Fruit fly (Drosophila melanogaster): ENCODE measurements around the gene Cyt-c-d.
A peak's percentile ranks its signal among the peaks of the same experiment; 100 is the strongest.

Gene Cyt-c-d

DNA sequence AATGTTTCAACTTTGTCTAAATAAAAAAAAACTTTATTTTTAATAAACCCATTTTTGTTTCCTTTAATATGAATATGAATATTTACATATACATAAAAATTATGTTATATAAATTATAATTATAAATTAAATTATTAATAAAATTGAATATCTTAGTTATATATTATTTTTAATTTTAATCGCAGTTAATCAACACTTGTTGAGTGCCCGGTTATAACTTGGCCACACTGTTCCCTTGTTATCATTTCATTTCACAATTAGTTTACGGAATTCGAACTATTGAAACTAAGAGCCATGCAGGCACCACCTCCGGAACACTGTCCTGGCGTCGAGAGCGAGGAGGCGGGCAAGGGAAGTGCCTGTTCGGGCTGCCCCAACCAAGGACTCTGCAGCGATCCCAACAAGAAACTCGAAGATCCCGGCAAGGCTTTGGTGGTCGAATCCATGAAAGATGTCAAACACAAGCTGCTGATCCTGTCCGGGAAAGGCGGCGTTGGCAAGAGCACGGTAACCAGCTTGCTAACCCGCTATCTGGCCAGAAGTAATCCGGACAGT lies 16.7 kb downstream of the Cyt-c-d start, which contains the start of gene Nubp1:
Gene Nubp1, plus strand, starts transcription at position 213 of the 555 bp plus-strand sequence.
- TF ChIP-seq Mnt (GFP tag; optimal IDR thresholded peaks at IDR 0.05): no peak
- no peak for TF ChIP-seq tj (GFP tag; optimal IDR thresholded peaks at IDR 0.05)
- no peak for TF ChIP-seq ovo (GFP tag; optimal IDR thresholded peaks at IDR 0.05)

DNA sequence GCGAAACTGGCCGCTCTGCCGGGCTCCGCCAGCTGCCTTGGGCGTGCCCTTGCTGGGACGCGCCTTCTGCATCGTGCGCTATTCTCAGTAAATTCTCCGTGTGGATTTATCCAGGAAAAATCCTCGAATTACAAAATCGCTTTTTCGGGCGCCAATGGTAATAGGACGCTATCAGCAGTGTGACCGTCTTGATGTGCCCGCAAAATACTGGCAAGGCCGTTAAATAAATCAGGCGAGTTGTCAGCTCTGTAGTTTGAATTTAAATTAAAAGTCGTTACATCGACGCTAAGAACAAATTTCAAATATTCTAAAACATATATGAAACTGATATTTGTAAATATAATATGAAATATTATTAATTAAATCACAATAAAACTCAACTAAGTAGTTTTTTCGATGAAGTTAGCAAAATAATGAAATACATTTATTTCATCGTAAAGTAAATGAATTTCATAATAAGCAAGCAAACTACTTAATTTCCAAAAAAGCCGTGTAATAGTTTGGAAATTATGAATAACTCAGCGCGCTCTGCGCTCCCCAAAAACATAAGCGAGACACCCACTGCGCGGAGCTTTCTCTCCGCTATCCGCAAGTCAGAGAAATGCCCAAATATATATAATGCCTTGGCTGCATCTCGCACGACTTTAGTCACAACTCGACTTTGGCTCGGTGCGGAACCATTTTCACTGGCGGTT lies 22.7 kb downstream of the Cyt-c-d start, which contains the start of the genes glu and ChLD3:
Gene glu, minus strand, starts transcription at position 183 of the 695 bp plus-strand sequence.
Gene ChLD3, plus strand, starts transcription at position 645 of the 695 bp plus-strand sequence.
- no peak for TF ChIP-seq bab1 (GFP tag; optimal IDR thresholded peaks at IDR 0.05)
- no peak for TF ChIP-seq CG33017 (tag; optimal IDR thresholded peaks at IDR 0.05)
- TF ChIP-seq pad (GFP tag; optimal IDR thresholded peaks at IDR 0.05): no peak
- TF ChIP-seq toe (GFP tag; optimal IDR thresholded peaks at IDR 0.05): no peak
- no peak for TF ChIP-seq Clk (GFP tag; optimal IDR thresholded peaks at IDR 0.05)
- no peak for TF ChIP-seq CG5204 (GFP tag; optimal IDR thresholded peaks at IDR 0.05)
- no peak for TF ChIP-seq ovo (GFP tag; optimal IDR thresholded peaks at IDR 0.05)
- no peak for TF ChIP-seq Mnt (GFP tag; optimal IDR thresholded peaks at IDR 0.05)
- TF ChIP-seq tj (GFP tag; optimal IDR thresholded peaks at IDR 0.05): no peak
- no peak for TF ChIP-seq CG12768 (GFP tag; optimal IDR thresholded peaks at IDR 0.05)
- TF ChIP-seq Crg-1 (GFP tag; optimal IDR thresholded peaks at IDR 0.05): no peak

DNA sequence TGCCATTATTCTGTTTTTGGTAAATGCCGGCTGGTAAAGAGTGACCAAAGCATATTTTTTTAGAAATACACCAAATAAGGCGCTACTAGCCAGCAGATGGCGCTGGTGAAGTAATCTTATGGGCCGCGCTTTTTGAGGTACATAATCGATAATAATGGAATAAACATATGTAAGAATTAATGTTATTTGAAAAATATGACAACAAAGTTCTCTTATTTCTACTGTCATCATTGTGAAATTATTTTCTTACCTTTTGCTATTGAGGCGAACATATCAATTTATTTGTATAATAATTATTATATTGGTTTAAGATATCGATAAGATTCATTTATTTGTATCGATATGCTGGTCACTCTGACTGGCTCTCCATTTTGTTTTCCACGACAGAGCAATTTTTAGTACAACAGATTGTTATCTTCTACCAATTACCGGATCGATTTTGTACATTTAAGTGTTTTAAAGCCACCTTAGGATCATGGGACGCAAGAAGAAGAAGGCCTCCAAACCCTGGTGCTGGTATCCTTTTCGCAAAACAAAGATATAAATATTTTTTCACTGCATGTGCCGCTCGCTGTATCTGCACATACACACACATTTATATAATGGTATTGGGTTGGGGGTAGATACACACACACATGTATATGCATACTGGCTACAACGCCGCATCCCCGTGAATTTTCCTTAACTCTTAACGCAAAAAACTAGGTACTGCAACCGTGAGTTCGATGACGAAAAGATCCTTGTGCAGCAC lies 27.5 kb downstream of the Cyt-c-d start, which contains the start of the genes LSm7 and BuGZ:
Gene LSm7, minus strand, starts transcription at position 46 of the 751 bp plus-strand sequence.
Gene BuGZ, plus strand, starts transcription at position 351 of the 751 bp plus-strand sequence.
- TF ChIP-seq Hr96 (GFP tag; optimal IDR thresholded peaks at IDR 0.05) (peak; percentile 1), cnc (optimal IDR thresholded peaks at IDR 0.05) (no peak), CG7045 (GFP tag; optimal IDR thresholded peaks at IDR 0.05) (no peak), pad (GFP tag; optimal IDR thresholded peaks at IDR 0.05) (peak; percentile 26), Mnt (GFP tag; optimal IDR thresholded peaks at IDR 0.05) (peak; percentile 75), CG11617 (GFP tag; optimal IDR thresholded peaks at IDR 0.05) (peak; percentile 33), tj (GFP tag; optimal IDR thresholded peaks at IDR 0.05) (peak; percentile 4), bab1 (GFP tag; optimal IDR thresholded peaks at IDR 0.05) (peak; percentile 57)

DNA sequence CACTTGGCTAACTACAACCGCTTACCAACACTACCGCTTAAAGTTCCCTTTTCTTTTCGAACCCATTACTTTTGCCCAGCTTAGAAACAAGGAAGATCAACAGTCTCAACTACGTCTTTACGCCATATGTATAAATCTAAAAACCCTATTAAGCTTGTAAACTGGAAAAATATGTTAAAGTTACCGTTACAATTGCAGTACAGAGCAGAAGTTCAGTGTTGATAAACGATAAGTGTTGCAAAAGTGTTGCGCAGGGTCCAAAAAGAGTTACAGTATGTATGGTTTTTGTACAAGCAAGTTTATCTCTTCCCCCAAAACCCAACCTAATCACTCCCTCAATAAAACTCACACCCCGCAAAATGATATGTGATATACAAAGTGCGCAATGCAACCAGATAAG lies 31.5 kb downstream of the Cyt-c-d start:
- no peak for TF ChIP-seq Clk (GFP tag; optimal IDR thresholded peaks at IDR 0.05)
- TF ChIP-seq cic (GFP tag; optimal IDR thresholded peaks at IDR 0.05): no peak
- TF ChIP-seq ovo (GFP tag; optimal IDR thresholded peaks at IDR 0.05): no peak
- no peak for TF ChIP-seq CG1620 (GFP tag; optimal IDR thresholded peaks at IDR 0.05)
- no peak for TF ChIP-seq CG12768 (GFP tag; optimal IDR thresholded peaks at IDR 0.05)
- TF ChIP-seq bab1 (GFP tag; optimal IDR thresholded peaks at IDR 0.05): no peak
- no peak for TF ChIP-seq CG7101 (tag; optimal IDR thresholded peaks at IDR 0.05)
- no peak for TF ChIP-seq cnc (optimal IDR thresholded peaks at IDR 0.05)
- TF ChIP-seq pad (GFP tag; optimal IDR thresholded peaks at IDR 0.05): no peak

DNA sequence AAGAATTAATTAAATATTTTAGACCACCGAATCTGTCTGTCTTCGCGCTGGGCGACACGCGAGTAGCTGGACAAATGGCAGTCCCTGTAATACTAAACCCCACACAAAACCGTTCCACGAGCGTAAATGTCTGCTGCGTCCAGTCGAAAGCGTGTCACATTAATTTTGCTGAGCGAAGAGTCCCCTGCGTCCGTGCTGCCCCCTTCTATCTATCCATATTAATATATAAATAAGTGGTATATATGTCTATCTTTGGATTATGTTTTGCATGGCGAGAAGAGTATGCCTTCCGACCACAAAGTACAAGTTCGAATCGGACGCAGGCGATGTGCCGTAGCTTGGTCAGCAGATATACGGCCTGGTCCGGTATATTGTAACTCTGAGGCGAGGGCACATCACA lies 36.6 kb downstream of the Cyt-c-d start:
- TF ChIP-seq bab1 (GFP tag; optimal IDR thresholded peaks at IDR 0.05) (no peak), CG7045 (GFP tag; optimal IDR thresholded peaks at IDR 0.05) (no peak), kay (GFP tag; ENCODE audit: borderline replicate concordance) (no peak), tj (GFP tag; optimal IDR thresholded peaks at IDR 0.05) (peak; percentile 59)

DNA sequence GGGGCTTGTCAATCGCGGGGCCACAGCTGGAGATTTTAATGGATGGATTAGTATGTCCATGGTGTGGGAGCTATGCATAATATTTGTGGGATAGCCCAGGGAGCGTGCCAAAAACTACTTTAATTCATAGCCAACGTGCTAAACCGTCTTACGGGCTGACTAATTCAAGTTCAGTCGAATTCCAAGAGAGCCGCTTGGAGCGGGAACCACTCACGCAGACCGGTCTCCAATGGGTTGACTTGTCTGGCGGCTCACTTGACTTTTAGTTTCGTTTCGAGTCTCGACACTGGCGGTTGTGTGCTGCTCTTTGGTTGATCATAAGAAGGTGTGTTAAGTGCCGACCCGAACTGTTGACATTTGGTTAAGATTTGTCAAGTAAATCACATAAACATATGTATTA lies 38.4 kb downstream of the Cyt-c-d start, which contains the start of gene yellow-b:
Gene yellow-b, plus strand, starts transcription at position 263 of the 400 bp plus-strand sequence.
- TF ChIP-seq Hr96 (GFP tag; optimal IDR thresholded peaks at IDR 0.05) (no peak), pad (GFP tag; optimal IDR thresholded peaks at IDR 0.05) (no peak), toe (GFP tag; optimal IDR thresholded peaks at IDR 0.05) (no peak)

DNA sequence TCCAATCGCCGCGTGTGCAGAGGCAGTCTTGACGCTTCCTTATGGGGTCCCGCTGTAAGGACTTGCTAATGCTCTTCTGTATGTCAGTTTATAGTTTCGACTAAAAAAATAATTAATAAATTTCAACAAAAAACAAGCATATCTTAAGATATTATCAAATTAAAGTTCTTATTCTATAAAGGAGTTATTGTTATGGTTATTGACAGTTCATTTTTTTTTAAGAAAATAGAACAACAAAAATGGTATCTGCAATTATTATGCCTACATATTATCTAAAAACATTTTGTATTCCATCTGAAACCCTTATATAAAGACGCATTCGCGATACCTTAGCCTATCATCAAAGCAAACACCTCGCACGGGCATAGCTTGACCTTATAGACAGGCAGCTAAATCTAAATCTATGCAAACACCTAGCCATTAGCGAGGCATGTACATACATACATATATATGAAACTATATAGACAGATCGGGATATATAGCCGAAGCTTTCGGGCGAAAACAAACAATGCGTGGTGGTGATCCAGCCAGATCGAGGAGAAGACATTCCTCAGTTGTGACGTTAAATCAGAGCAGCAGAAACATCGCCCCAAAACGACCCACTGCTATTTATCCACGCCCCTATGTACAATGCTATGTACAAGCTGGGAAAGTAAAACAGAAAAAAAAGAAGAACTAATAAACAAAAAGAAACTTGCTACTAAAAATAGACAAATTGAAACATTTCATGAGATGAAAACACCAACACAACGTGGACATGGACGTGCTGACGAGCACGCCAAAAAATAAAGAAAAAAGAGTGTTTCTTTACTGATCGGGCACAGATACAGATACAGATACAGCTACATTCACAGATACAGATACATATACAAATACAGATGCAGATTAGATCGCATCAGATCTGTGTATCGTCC lies 45.1 kb downstream of the Cyt-c-d start, which contains the start of gene ppk17:
Gene ppk17, minus strand, starts transcription at position 51 of the 914 bp plus-strand sequence.
- TF ChIP-seq cnc (optimal IDR thresholded peaks at IDR 0.05): no peak
- no peak for TF ChIP-seq CG33017 (tag; optimal IDR thresholded peaks at IDR 0.05)
- TF ChIP-seq kay (GFP tag; ENCODE audit: borderline replicate concordance): peak; percentile 32

Measured in whole organism, adult.